Fruit fly (Drosophila melanogaster) whole organism, embryonic: ENCODE measurements around the gene ATPsynD.
A peak's percentile ranks its signal among the peaks of the same experiment; 100 is the strongest.

Experiments used
- Antp ChIP-seq: fragments of 200-800 bp; sonication (Bioruptor generic); optimal IDR thresholded peaks from 3 replicates; lab custom pipeline; 2016; ENCODE audit warnings: missing biosample characterization, missing genetic modification characterization
- Asciz ChIP-seq: fragments of 200-800 bp; sonication (Bioruptor generic); optimal IDR thresholded peaks from 2 replicates; lab custom pipeline; 2017; ENCODE audit warnings: missing biosample characterization, mild to moderate bottlenecking, missing genetic modification characterization, missing genetic modification reagents
- Awh ChIP-seq: fragments of 200-800 bp; sonication (Bioruptor generic); IDR thresholded peaks from 2 replicates; pipeline ENCODE4, ENCODE4 v1.3.6; 2022; ENCODE audit warnings: missing biosample characterization, missing genetic modification characterization
- C15 ChIP-seq: fragments of 200-800 bp; sonication (Bioruptor generic); IDR thresholded peaks from 3 replicates; pipeline ENCODE4 v1.3.6; 2022; ENCODE audit warnings: missing biosample characterization, missing genetic modification characterization
- CG10959 ChIP-seq: fragments of 200-800 bp; sonication (Bioruptor generic); IDR thresholded peaks from 2 replicates; pipeline ENCODE4 v1.3.6; 2022; ENCODE audit warnings: missing biosample characterization, missing genetic modification characterization
- CG11093 ChIP-seq: fragments of 200-800 bp; sonication (Bioruptor generic); IDR thresholded peaks from 3 replicates; pipeline ENCODE4 v1.3.6; 2022; ENCODE audit warnings: missing biosample characterization, missing genetic modification characterization
- CG12299 ChIP-seq: fragments of 200-800 bp; sonication (Bioruptor generic); optimal IDR thresholded peaks from 2 replicates; lab custom pipeline; 2018; ENCODE audit warnings: missing biosample characterization, mild to moderate bottlenecking, missing genetic modification characterization
- CG13775 ChIP-seq: fragments of 200-800 bp; sonication (Bioruptor generic); optimal IDR thresholded peaks from 3 replicates; lab custom pipeline; 2017; ENCODE audit warnings: missing biosample characterization, mild to moderate bottlenecking, missing genetic modification characterization
- CG14667 ChIP-seq: fragments of 200-800 bp; sonication (Bioruptor generic); IDR thresholded peaks from 2 replicates; pipeline ENCODE4 v1.3.6; 2022; ENCODE audit warnings: missing biosample characterization, missing genetic modification characterization
- CG1603 ChIP-seq: fragments of 200-800 bp; sonication (Bioruptor generic); optimal IDR thresholded peaks from 2 replicates; lab custom pipeline; 2019; ENCODE audit warnings: missing biosample characterization, mild to moderate bottlenecking, missing genetic modification characterization, moderate library complexity
- CG17328 ChIP-seq: fragments of 200-800 bp; sonication (Bioruptor generic); IDR thresholded peaks from 2 replicates; pipeline ENCODE4 v1.3.6; 2022; ENCODE audit warnings: missing biosample characterization, missing genetic modification characterization
- CG17802 ChIP-seq: fragments of 200-800 bp; sonication (Bioruptor generic); optimal IDR thresholded peaks from 2 replicates; lab custom pipeline; 2018; ENCODE audit warnings: missing biosample characterization, mild to moderate bottlenecking, missing genetic modification characterization, moderate library complexity
- CG17829 ChIP-seq: fragments of 200-800 bp; optimal IDR thresholded peaks from 2 replicates; lab custom pipeline; 2019; ENCODE audit warnings: missing biosample characterization, mild to moderate bottlenecking, missing genetic modification characterization, moderate library complexity
- CG18764 ChIP-seq: fragments of 200-800 bp; sonication (Bioruptor generic); optimal IDR thresholded peaks from 3 replicates; lab custom pipeline; 2016; ENCODE audit warnings: missing biosample characterization, missing genetic modification characterization
- CG2116 ChIP-seq: fragments of 200-800 bp; sonication (Bioruptor generic); optimal IDR thresholded peaks from 3 replicates; lab custom pipeline; 2018; ENCODE audit warnings: missing biosample characterization, mild to moderate bottlenecking, missing genetic modification characterization
- CG2199 ChIP-seq: fragments of 200-800 bp; sonication (Bioruptor generic); IDR thresholded peaks from 3 replicates; pipeline ENCODE4 v1.3.6; 2022; ENCODE audit warnings: missing biosample characterization, missing genetic modification characterization
- CG2678 ChIP-seq: fragments of 200-800 bp; sonication (Bioruptor generic); optimal IDR thresholded peaks from 3 replicates; lab custom pipeline; 2019; ENCODE audit warnings: missing biosample characterization, mild to moderate bottlenecking, missing genetic modification characterization, moderate library complexity
- CG32767 ChIP-seq: fragments of 200-800 bp; sonication (Bioruptor generic); IDR thresholded peaks from 2 replicates; pipeline ENCODE4 v1.3.6; 2022; ENCODE audit warnings: missing biosample characterization, missing genetic modification characterization
- CG6683 ChIP-seq: fragments of 200-800 bp; sonication (Bioruptor generic); optimal IDR thresholded peaks from 2 replicates; lab custom pipeline; 2017; ENCODE audit warnings: missing biosample characterization, mild to moderate bottlenecking, missing genetic modification characterization, missing genetic modification reagents
- CG8290 ChIP-seq, 3 experiments: fragments of 200-800 bp; sonication (Bioruptor generic); optimal IDR thresholded peaks; 2 replicates each; lab custom pipeline; 2016 to 2019; ENCODE audit warnings: missing biosample characterization in 3 of 3, missing genetic modification characterization in 3 of 3, mild to moderate bottlenecking in 2 of 3, moderate library complexity in 1 of 3
- CG9437 ChIP-seq: fragments of 200-800 bp; sonication (Bioruptor generic); optimal IDR thresholded peaks from 2 replicates; lab custom pipeline; 2018; ENCODE audit warnings: missing biosample characterization, mild to moderate bottlenecking, missing genetic modification characterization
- CG9876 ChIP-seq: fragments of 200-800 bp; sonication (Bioruptor generic); optimal IDR thresholded peaks from 2 replicates; lab custom pipeline; 2016; ENCODE audit warnings: missing biosample characterization, missing genetic modification characterization
- CTCF ChIP-seq: fragments of 200-800 bp; sonication (Bioruptor generic); optimal IDR thresholded peaks from 2 replicates; lab custom pipeline; 2017; ENCODE audit warnings: missing biosample characterization, mild to moderate bottlenecking, missing genetic modification characterization, moderate library complexity
- Ets65A ChIP-seq: fragments of 200-800 bp; sonication (Bioruptor generic); peaks from one replicate; lab custom pipeline; 2016; ENCODE audit warnings: missing biosample characterization, missing genetic modification characterization
- Ets97D ChIP-seq: fragments of 200-800 bp; sonication (Bioruptor generic); optimal IDR thresholded peaks from 3 replicates; lab custom pipeline; 2016; ENCODE audit warnings: missing biosample characterization, missing genetic modification characterization
- Hr39 ChIP-seq: fragments of >200 bp; optimal IDR thresholded peaks from 2 replicates; lab custom pipeline; 2017
- Med ChIP-seq: fragments of 200-800 bp; sonication (Bioruptor generic); peaks from one replicate; lab custom pipeline; 2016; ENCODE audit warnings: missing biosample characterization, missing genetic modification characterization, mild to moderate bottlenecking, inconsistent platforms, moderate library complexity
- NfI ChIP-seq: fragments of 200-800 bp; sonication (Bioruptor generic); optimal IDR thresholded peaks from 3 replicates; lab custom pipeline; 2018; ENCODE audit warnings: missing biosample characterization, mild to moderate bottlenecking, missing genetic modification characterization, moderate library complexity
- Optix ChIP-seq: fragments of 200-800 bp; sonication (Bioruptor generic); IDR thresholded peaks from 3 replicates; pipeline ENCODE4 v1.3.6; 2022; ENCODE audit warnings: missing biosample characterization, missing genetic modification characterization
- Sin3A ChIP-seq: fragments of >200 bp; optimal IDR thresholded peaks from 2 replicates; lab custom pipeline; 2018
- Vsx1 ChIP-seq: fragments of 200-800 bp; sonication (Bioruptor generic); optimal IDR thresholded peaks from 2 replicates; lab custom pipeline; 2017; ENCODE audit warnings: missing biosample characterization, mild to moderate bottlenecking, missing genetic modification characterization, missing genetic modification reagents
- ab ChIP-seq: fragments of 200-800 bp; sonication (Bioruptor generic); optimal IDR thresholded peaks from 2 replicates; lab custom pipeline; 2016; ENCODE audit warnings: missing biosample characterization, missing genetic modification characterization
- ara ChIP-seq: fragments of 200-800 bp; sonication (Bioruptor generic); IDR thresholded peaks from 2 replicates; pipeline ENCODE4 v1.3.6; 2022; ENCODE audit warnings: missing biosample characterization, missing genetic modification characterization
- cato ChIP-seq: fragments of 200-800 bp; sonication (Bioruptor generic); optimal IDR thresholded peaks from 2 replicates; lab custom pipeline; 2016; ENCODE audit warnings: missing biosample characterization, missing genetic modification characterization, borderline replicate concordance
- disco-r ChIP-seq: fragments of 200-800 bp; sonication (Bioruptor generic); optimal IDR thresholded peaks from 2 replicates; lab custom pipeline; 2016; ENCODE audit warnings: missing biosample characterization, missing genetic modification characterization
- grau ChIP-seq: fragments of 200-800 bp; optimal IDR thresholded peaks from 3 replicates; lab custom pipeline; 2019; ENCODE audit warnings: missing biosample characterization, mild to moderate bottlenecking, missing genetic modification characterization, moderate library complexity
- grn ChIP-seq: fragments of 200-800 bp; sonication (Bioruptor generic); optimal IDR thresholded peaks from 3 replicates; lab custom pipeline; 2017; ENCODE audit warnings: missing biosample characterization, missing genetic modification characterization
- mirr ChIP-seq: fragments of 200-800 bp; sonication (Bioruptor generic); optimal IDR thresholded peaks from 3 replicates; lab custom pipeline; 2018; ENCODE audit warnings: missing biosample characterization, mild to moderate bottlenecking, missing genetic modification characterization
- nerfin-2 ChIP-seq: fragments of 200-800 bp; sonication (Bioruptor generic); IDR thresholded peaks from 2 replicates; pipeline ENCODE4 v1.3.6; 2022; ENCODE audit warnings: missing biosample characterization, missing genetic modification characterization; ENCODE audit not compliant: partially characterized antibody
- nom ChIP-seq: fragments of 200-800 bp; sonication (Bioruptor generic); optimal IDR thresholded peaks from 2 replicates; lab custom pipeline; 2017; ENCODE audit warnings: missing biosample characterization, missing genetic modification characterization, mild to moderate bottlenecking, moderate library complexity, missing genetic modification reagents
- onecut ChIP-seq: fragments of 200-800 bp; sonication (Bioruptor generic); IDR thresholded peaks from 2 replicates; pipeline ENCODE4 v1.3.6; 2022; ENCODE audit warnings: missing biosample characterization, missing genetic modification characterization
- phol ChIP-seq: fragments of 200-800 bp; sonication (Bioruptor generic); optimal IDR thresholded peaks from 3 replicates; lab custom pipeline; 2018; ENCODE audit warnings: missing biosample characterization, mild to moderate bottlenecking, missing genetic modification characterization, moderate library complexity
- prd ChIP-seq, 3 experiments: fragments of >200 bp in 2 of 3; fragments of 200-800 bp in 1 of 3; sonication (Bioruptor generic) in 1 of 3; optimal IDR thresholded peaks in 2 of 3; IDR thresholded peaks in 1 of 3; 2 replicates in 2 of 3; 3 replicates in 1 of 3; pipeline versions ENCODE4 v1.3.6 to Lab custom; 2017 to 2022; ENCODE audit warnings: missing biosample characterization in 1 of 3, missing genetic modification characterization in 1 of 3
- sd ChIP-seq: fragments of 200-800 bp; sonication (Bioruptor generic); optimal IDR thresholded peaks from 3 replicates; lab custom pipeline; 2018; ENCODE audit warnings: missing biosample characterization, mild to moderate bottlenecking, missing genetic modification characterization, moderate library complexity
- sens ChIP-seq: fragments of 200-800 bp; sonication (Bioruptor generic); peaks from one replicate; lab custom pipeline; 2016; ENCODE audit warnings: missing biosample characterization, missing genetic modification characterization
- sug ChIP-seq: fragments of 200-800 bp; optimal IDR thresholded peaks from 2 replicates; lab custom pipeline; 2019; ENCODE audit warnings: missing biosample characterization, mild to moderate bottlenecking, missing genetic modification characterization, moderate library complexity
- tup ChIP-seq: fragments of 200-800 bp; sonication (Bioruptor generic); optimal IDR thresholded peaks from 2 replicates; lab custom pipeline; 2016; ENCODE audit warnings: missing biosample characterization, mild to moderate bottlenecking, missing genetic modification characterization, moderate library complexity
- vnd ChIP-seq: fragments of 200-800 bp; sonication (Bioruptor generic); IDR thresholded peaks from 3 replicates; pipeline ENCODE4 v1.3.6; 2022; ENCODE audit warnings: missing biosample characterization, missing genetic modification characterization; ENCODE audit not compliant: partially characterized antibody
- vvl ChIP-seq: fragments of 200-800 bp; sonication (Bioruptor generic); IDR thresholded peaks from 2 replicates; pipeline ENCODE4 v1.3.6; 2022; ENCODE audit warnings: missing biosample characterization, missing genetic modification characterization

The ATPsynD gene

DNA sequence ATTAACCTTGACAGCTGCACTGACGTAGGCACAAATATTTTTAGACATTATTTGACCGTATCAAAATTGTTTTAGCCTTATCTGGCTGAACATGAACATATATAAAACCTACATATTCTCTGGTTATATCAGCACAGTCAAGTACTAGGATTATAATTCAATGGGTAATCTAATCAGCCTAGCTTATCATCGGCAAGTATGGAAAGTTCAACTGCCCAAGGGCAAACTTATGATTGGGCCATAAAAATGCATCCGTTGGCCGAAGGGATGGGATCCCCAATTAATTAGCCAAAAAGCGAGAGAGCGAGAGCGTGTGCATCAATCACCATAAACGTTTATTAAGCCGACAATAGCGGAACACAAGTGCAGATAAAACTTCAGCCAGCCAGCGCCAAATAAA is 29.3 kb upstream of the ATPsynD start (continued):
- TF ChIP-seq vnd (GFP tag; lab: Robert Waterston, UW) (no peak), sd (peak; percentile 43), ab (no peak), CG1603 (tag; lab: Kevin White, UChicago) (no peak), CG17802 (tag; lab: Kevin White, UChicago) (no peak), CG9876 (no peak), CG8290 (GFP tag; optimal IDR thresholded peaks at IDR 0.05; lab: Kevin White, UChicago) (no peak), CG8290 (tag; optimal IDR thresholded peaks at IDR 0.05; lab: Kevin White, UChicago) (no peak), CG17829 (no peak), grn (peak; percentile 21), mirr (GFP tag; lab: Kevin White, UChicago) (peak; percentile 80), Antp (GFP tag; lab: Kevin White, UChicago) (no peak), NfI (GFP tag; lab: Kevin White, UChicago) (no peak), CG10959 (no peak)

DNA sequence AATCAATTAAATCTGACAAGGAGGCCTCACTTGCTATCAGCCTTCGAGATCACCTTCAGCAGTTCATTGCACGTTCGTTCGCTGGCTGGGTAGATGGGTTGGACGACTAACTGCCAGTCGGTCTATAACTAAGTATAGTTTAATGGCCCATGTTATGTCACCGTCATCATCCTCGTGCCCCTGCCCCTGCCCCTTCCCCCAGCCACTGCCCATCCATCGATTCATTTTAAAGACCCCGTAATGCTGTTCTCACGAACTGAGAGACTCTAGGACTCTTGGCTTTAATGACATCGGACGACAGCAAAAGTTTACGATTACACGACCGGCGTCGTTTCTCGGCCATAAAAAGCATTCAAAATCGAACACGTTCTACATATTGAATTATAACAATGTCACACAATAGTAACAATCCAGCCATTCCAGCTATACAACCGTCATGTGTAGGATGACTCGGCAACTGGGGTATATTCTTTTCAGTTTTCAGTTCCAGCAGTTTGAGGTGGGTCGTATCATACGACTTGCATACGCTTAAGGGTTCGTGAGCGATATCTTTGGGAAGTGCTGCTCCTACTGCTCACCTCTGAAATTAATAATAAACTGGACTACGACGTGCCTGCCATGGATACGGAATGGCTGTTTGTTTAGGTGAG is 27.7 kb upstream of the ATPsynD start:
- TF ChIP-seq Ets65A (GFP tag; lab: Kevin White, UChicago) (peak; percentile 94), Hr39 (no peak), Med (GFP tag; lab: Kevin White, UChicago) (peak; percentile 43), CG11093 (GFP tag; lab: Robert Waterston, UW) (no peak), nom (GFP tag; lab: Kevin White, UChicago) (peak; percentile 10), C15 (GFP tag; lab: Robert Waterston, UW) (no peak), CG2199 (GFP tag; lab: Robert Waterston, UW) (peak; percentile 68; the same call in 1 of the 3 replicates), vvl (GFP tag; lab: Robert Waterston, UW) (peak; percentile 36; the same call in 1 of the 2 replicates), cato (no peak)

dm6 chr3R:19067876-19068406 is 26.9 kb upstream of the ATPsynD start:
- TF ChIP-seq CG18764 (GFP tag; lab: Kevin White, UChicago) (no peak), CG2678 (peak; percentile 12), sug (tag; lab: Kevin White, UChicago) (peak; percentile 57), Awh (GFP tag; lab: Robert Waterston, UW) (peak; percentile 41; the same call in 1 of the 2 replicates), CG6683 (GFP tag; lab: Kevin White, UChicago) (no peak), Asciz (GFP tag; lab: Kevin White, UChicago) (peak; percentile 37), CG13775 (GFP tag; lab: Kevin White, UChicago) (no peak), CG32767 (no peak), Ets97D (GFP tag; lab: Kevin White, UChicago) (no peak), grau (tag; lab: Kevin White, UChicago) (no peak), ara (GFP tag; lab: Robert Waterston, UW) (no peak), prd (optimal IDR thresholded peaks at IDR 0.05; lab: Kevin White, UChicago) (no peak), prd (GFP tag; IDR thresholded peaks at IDR 0.05; lab: Robert Waterston, UW) (no peak), phol (no peak), tup (peak; percentile 3), CG14667 (GFP tag; lab: Robert Waterston, UW) (no peak), CG12299 (tag; lab: Kevin White, UChicago) (no peak), CG2116 (no peak), CTCF (GFP tag; lab: Kevin White, UChicago) (no peak), nerfin-2 (GFP tag; lab: Robert Waterston, UW) (no peak), sens (GFP tag; lab: Kevin White, UChicago) (peak; percentile 81), Vsx1 (GFP tag; lab: Kevin White, UChicago) (peak; percentile 34), CG9437 (GFP tag; lab: Kevin White, UChicago) (no peak), disco-r (GFP tag; lab: Kevin White, UChicago) (no peak), Optix (GFP tag; lab: Robert Waterston, UW) (no peak), CG17328 (GFP tag; lab: Robert Waterston, UW) (0 out of 2 replicates have a peak, but pooled peaks have one; percentile 9), onecut (GFP tag; lab: Robert Waterston, UW) (peak; percentile 32; the same call in 1 of the 2 replicates), Sin3A (lab: Kevin White, UChicago) (no peak)
